Fruit fly (Drosophila melanogaster) whole organism, embryonic: Measurements from ENCODE around the gene CARPB.
A peak's percentile ranks its signal among the peaks of the same experiment; 100 is the strongest.

Source experiments
- CG10321 ChIP-seq: fragments of 200-800 bp; sonication (Bioruptor generic); IDR thresholded peaks from 2 replicates; pipeline ENCODE4 v1.3.6; 2022; ENCODE audit warnings: missing biosample characterization, missing genetic modification characterization
- CG14441 ChIP-seq: fragments of 200-800 bp; sonication (Bioruptor generic); IDR thresholded peaks from 2 replicates; pipeline ENCODE4 v1.3.6; 2022; ENCODE audit warnings: missing biosample characterization, missing genetic modification characterization
- CG17361 ChIP-seq: fragments of 200-800 bp; sonication (Bioruptor generic); IDR thresholded peaks from 3 replicates; pipeline ENCODE4 v1.3.6; 2022; ENCODE audit warnings: missing biosample characterization, missing genetic modification characterization
- CG17802 ChIP-seq: fragments of 200-800 bp; sonication (Bioruptor generic); optimal IDR thresholded peaks from 2 replicates; lab custom pipeline; 2018; ENCODE audit warnings: missing biosample characterization, mild to moderate bottlenecking, missing genetic modification characterization, moderate library complexity
- CG2202 ChIP-seq: fragments of 200-800 bp; sonication (Bioruptor generic); optimal IDR thresholded peaks from 2 replicates; lab custom pipeline; 2018; ENCODE audit warnings: missing biosample characterization, mild to moderate bottlenecking, missing genetic modification characterization
- CG3065 ChIP-seq: fragments of 200-800 bp; sonication (Bioruptor generic); optimal IDR thresholded peaks from 2 replicates; lab custom pipeline; 2016; ENCODE audit warnings: missing biosample characterization, missing genetic modification characterization
- CG3281 ChIP-seq: fragments of 200-800 bp; sonication (Bioruptor generic); optimal IDR thresholded peaks from 3 replicates; lab custom pipeline; 2017; ENCODE audit warnings: missing biosample characterization, mild to moderate bottlenecking, missing genetic modification characterization
- CG4820 ChIP-seq: fragments of 200-800 bp; sonication (Bioruptor generic); optimal IDR thresholded peaks from 3 replicates; lab custom pipeline; 2016; ENCODE audit warnings: missing biosample characterization, missing genetic modification characterization
- CG7271 ChIP-seq: fragments of 200-800 bp; sonication (Bioruptor generic); optimal IDR thresholded peaks from 2 replicates; lab custom pipeline; 2018; ENCODE audit warnings: missing biosample characterization, mild to moderate bottlenecking, missing genetic modification characterization, moderate library complexity
- CG7928 ChIP-seq: fragments of 200-800 bp; sonication (Bioruptor generic); optimal IDR thresholded peaks from 2 replicates; lab custom pipeline; 2017; ENCODE audit warnings: missing biosample characterization, mild to moderate bottlenecking, missing genetic modification characterization
- CG7963 ChIP-seq: fragments of 200-800 bp; sonication (Bioruptor generic); IDR thresholded peaks from 3 replicates; pipeline ENCODE4 v1.3.6; 2022; ENCODE audit warnings: missing biosample characterization, missing genetic modification characterization; ENCODE audit not compliant: partially characterized antibody
- CG9817 ChIP-seq: fragments of 200-800 bp; sonication (Bioruptor generic); optimal IDR thresholded peaks from 2 replicates; lab custom pipeline; 2018; ENCODE audit warnings: missing biosample characterization, mild to moderate bottlenecking, missing genetic modification characterization, moderate library complexity
- Camta ChIP-seq: fragments of 200-800 bp; sonication (Bioruptor generic); optimal IDR thresholded peaks from 2 replicates; lab custom pipeline; 2016; ENCODE audit warnings: missing biosample characterization, missing genetic modification characterization
- Ets97D ChIP-seq: fragments of 200-800 bp; sonication (Bioruptor generic); optimal IDR thresholded peaks from 3 replicates; lab custom pipeline; 2016; ENCODE audit warnings: missing biosample characterization, missing genetic modification characterization
- Fer2 ChIP-seq: fragments of 200-800 bp; sonication (Bioruptor generic); optimal IDR thresholded peaks from 2 replicates; lab custom pipeline; 2018; ENCODE audit warnings: missing biosample characterization, mild to moderate bottlenecking, missing genetic modification characterization, moderate library complexity
- Gug ChIP-seq: fragments of 200-800 bp; sonication (Bioruptor generic); IDR thresholded peaks from 4 replicates; pipeline ENCODE4 v1.3.6; 2022; ENCODE audit warnings: missing biosample characterization, missing genetic modification characterization
- HLH3B ChIP-seq: fragments of 200-800 bp; sonication (Bioruptor generic); IDR thresholded peaks from 2 replicates; pipeline ENCODE4 v1.3.6; 2022; ENCODE audit warnings: missing biosample characterization, missing genetic modification characterization
- Hsf ChIP-seq: fragments of 200-800 bp; sonication (Bioruptor generic); optimal IDR thresholded peaks from 3 replicates; lab custom pipeline; 2016; ENCODE audit warnings: missing biosample characterization, missing genetic modification characterization
- Kr ChIP-seq: fragments of 200-800 bp; sonication (Bioruptor generic); optimal IDR thresholded peaks from 2 replicates; lab custom pipeline; 2017; ENCODE audit warnings: missing biosample characterization, mild to moderate bottlenecking, missing genetic modification characterization
- Lhr ChIP-seq: fragments of 200-800 bp; sonication (Bioruptor generic); optimal IDR thresholded peaks from 3 replicates; lab custom pipeline; 2017; ENCODE audit warnings: mild to moderate bottlenecking, missing biosample characterization, missing genetic modification reagents, missing genetic modification characterization
- Nf-YC ChIP-seq: fragments of 200-800 bp; optimal IDR thresholded peaks from 3 replicates; lab custom pipeline; 2019; ENCODE audit warnings: missing biosample characterization, mild to moderate bottlenecking, missing genetic modification characterization, moderate library complexity
- Scr ChIP-seq: fragments of 200-800 bp; sonication (Bioruptor generic); IDR thresholded peaks from 2 replicates; pipeline ENCODE4 v1.3.6; 2022; ENCODE audit warnings: missing biosample characterization, missing genetic modification characterization; ENCODE audit not compliant: partially characterized antibody
- Ssrp ChIP-seq: fragments of 200-800 bp; sonication (Bioruptor generic); optimal IDR thresholded peaks from 2 replicates; lab custom pipeline; 2018; ENCODE audit warnings: missing biosample characterization, mild to moderate bottlenecking, missing genetic modification characterization, moderate library complexity
- ash1 ChIP-seq: fragments of 200-800 bp; sonication (Bioruptor generic); optimal IDR thresholded peaks from 2 replicates; lab custom pipeline; 2018; ENCODE audit warnings: missing biosample characterization, mild to moderate bottlenecking, missing genetic modification characterization
- bcd ChIP-seq: fragments of 200-800 bp; sonication (Bioruptor generic); optimal IDR thresholded peaks from 2 replicates; lab custom pipeline; 2017; ENCODE audit warnings: missing biosample characterization, mild to moderate bottlenecking, missing genetic modification characterization
- bsh ChIP-seq, 2 experiments: fragments of 200-800 bp; sonication (Bioruptor generic); optimal IDR thresholded peaks; 2 replicates each; lab custom pipeline; 2017 to 2018; ENCODE audit warnings: mild to moderate bottlenecking in 2 of 2, missing biosample characterization in 2 of 2, missing genetic modification characterization in 2 of 2, moderate library complexity in 1 of 2
- chif ChIP-seq, 2 experiments: fragments of 200-800 bp; sonication (Bioruptor generic); optimal IDR thresholded peaks; 3 replicates each; lab custom pipeline; 2016; ENCODE audit warnings: missing biosample characterization in 2 of 2, missing genetic modification characterization in 2 of 2
- chinmo ChIP-seq: fragments of 200-800 bp; sonication (Bioruptor generic); IDR thresholded peaks from 4 replicates; pipeline ENCODE4 v1.3.6; 2022; ENCODE audit warnings: missing biosample characterization, missing genetic modification characterization; ENCODE audit not compliant: partially characterized antibody
- chm ChIP-seq: fragments of 200-800 bp; sonication (Bioruptor generic); IDR thresholded peaks from 2 replicates; pipeline ENCODE4 v1.3.6; 2022; ENCODE audit warnings: missing biosample characterization, missing genetic modification characterization
- crp ChIP-seq, 2 experiments: fragments of 200-800 bp; sonication (Bioruptor generic); optimal IDR thresholded peaks; 2 replicates in 1 of 2; 3 replicates in 1 of 2; lab custom pipeline; 2017; ENCODE audit warnings: missing biosample characterization in 2 of 2, missing genetic modification characterization in 2 of 2, mild to moderate bottlenecking in 1 of 2, moderate library complexity in 1 of 2
- dmrt99B ChIP-seq: fragments of 200-800 bp; sonication (Bioruptor generic); optimal IDR thresholded peaks from 2 replicates; lab custom pipeline; 2018; ENCODE audit warnings: missing biosample characterization, mild to moderate bottlenecking, missing genetic modification characterization, moderate library complexity
- esg ChIP-seq: fragments of 200-800 bp; sonication (Bioruptor generic); conservative IDR thresholded peaks from 2 replicates; pipeline ENCODE4 v1.3.6; 2022; ENCODE audit warnings: missing biosample characterization, missing genetic modification characterization
- ewg ChIP-seq: fragments of 200-800 bp; sonication (Bioruptor generic); optimal IDR thresholded peaks from 3 replicates; lab custom pipeline; 2017; ENCODE audit warnings: mild to moderate bottlenecking, missing biosample characterization, missing genetic modification reagents, missing genetic modification characterization
- fd96Cb ChIP-seq: fragments of 200-800 bp; sonication (Bioruptor generic); optimal IDR thresholded peaks from 2 replicates; lab custom pipeline; 2018; ENCODE audit warnings: missing biosample characterization, mild to moderate bottlenecking, missing genetic modification characterization, moderate library complexity
- fru ChIP-seq: fragments of >200 bp; optimal IDR thresholded peaks from 2 replicates; lab custom pipeline; 2017
- gcm ChIP-seq: fragments of 200-800 bp; sonication (Bioruptor generic); optimal IDR thresholded peaks from 2 replicates; lab custom pipeline; 2019; ENCODE audit warnings: missing biosample characterization, mild to moderate bottlenecking, missing genetic modification characterization, moderate library complexity
- kay ChIP-seq: fragments of 200-800 bp; sonication (Bioruptor generic); optimal IDR thresholded peaks from 2 replicates; lab custom pipeline; 2016; ENCODE audit warnings: missing biosample characterization, missing genetic modification characterization
- luna ChIP-seq: fragments of 200-800 bp; sonication (Bioruptor generic); optimal IDR thresholded peaks from 2 replicates; lab custom pipeline; 2016; ENCODE audit warnings: missing biosample characterization, missing genetic modification characterization
- mam ChIP-seq: fragments of 200-800 bp; sonication (Bioruptor generic); optimal IDR thresholded peaks from 3 replicates; lab custom pipeline; 2016; ENCODE audit warnings: missing biosample characterization, missing genetic modification characterization
- mld ChIP-seq: fragments of 200-800 bp; sonication (Bioruptor generic); IDR thresholded peaks from 3 replicates; pipeline ENCODE4 v1.3.6; 2022; ENCODE audit warnings: missing biosample characterization, missing genetic modification characterization; ENCODE audit not compliant: partially characterized antibody
- nerfin-1 ChIP-seq: fragments of 200-800 bp; sonication (Bioruptor generic); optimal IDR thresholded peaks from 3 replicates; lab custom pipeline; 2019; ENCODE audit warnings: missing biosample characterization, mild to moderate bottlenecking, missing genetic modification characterization, moderate library complexity
- pan ChIP-seq, 4 experiments: fragments of >200 bp in 3 of 4; fragments of 200-800 bp in 1 of 4; sonication (Bioruptor generic) in 1 of 4; optimal IDR thresholded peaks in 3 of 4; IDR thresholded peaks in 1 of 4; 2 replicates each; pipeline versions ENCODE4 v1.3.6 to Lab custom; 2017 to 2022; ENCODE audit warnings: missing biosample characterization in 2 of 4, missing genetic modification characterization in 2 of 4, mixed read lengths in 1 of 4
- prd ChIP-seq, 3 experiments: fragments of >200 bp in 2 of 3; fragments of 200-800 bp in 1 of 3; sonication (Bioruptor generic) in 1 of 3; optimal IDR thresholded peaks in 2 of 3; IDR thresholded peaks in 1 of 3; 2 replicates in 2 of 3; 3 replicates in 1 of 3; pipeline versions ENCODE4 v1.3.6 to Lab custom; 2017 to 2022; ENCODE audit warnings: missing biosample characterization in 1 of 3, missing genetic modification characterization in 1 of 3
- pum ChIP-seq: fragments of 200-800 bp; sonication (Bioruptor generic); optimal IDR thresholded peaks from 2 replicates; lab custom pipeline; 2016; ENCODE audit warnings: missing biosample characterization, missing genetic modification characterization
- ranshi ChIP-seq: fragments of 200-800 bp; sonication (Bioruptor generic); IDR thresholded peaks from 2 replicates; pipeline ENCODE4 v1.3.6; 2022; ENCODE audit warnings: missing biosample characterization, missing genetic modification characterization
- rib ChIP-seq: fragments of 200-800 bp; sonication (Bioruptor generic); IDR thresholded peaks from 2 replicates; pipeline ENCODE4 v1.3.6; 2022; ENCODE audit warnings: missing biosample characterization, missing genetic modification characterization
- sqz ChIP-seq: fragments of 200-800 bp; sonication (Bioruptor generic); optimal IDR thresholded peaks from 3 replicates; lab custom pipeline; 2018; ENCODE audit warnings: missing biosample characterization, mild to moderate bottlenecking, missing genetic modification characterization
- tio ChIP-seq: fragments of 200-800 bp; sonication (Bioruptor generic); optimal IDR thresholded peaks from 2 replicates; lab custom pipeline; 2017; ENCODE audit warnings: missing biosample characterization, missing genetic modification characterization, inconsistent platforms
- tll ChIP-seq, 2 experiments: fragments of 200-800 bp in 1 of 2; fragments of >200 bp in 1 of 2; sonication (Bioruptor generic) in 1 of 2; optimal IDR thresholded peaks; 2 replicates each; lab custom pipeline; 2017 to 2019; ENCODE audit warnings: missing biosample characterization in 2 of 2, missing genetic modification characterization in 2 of 2, mild to moderate bottlenecking in 1 of 2, moderate library complexity in 1 of 2

The CARPB gene

DNA sequence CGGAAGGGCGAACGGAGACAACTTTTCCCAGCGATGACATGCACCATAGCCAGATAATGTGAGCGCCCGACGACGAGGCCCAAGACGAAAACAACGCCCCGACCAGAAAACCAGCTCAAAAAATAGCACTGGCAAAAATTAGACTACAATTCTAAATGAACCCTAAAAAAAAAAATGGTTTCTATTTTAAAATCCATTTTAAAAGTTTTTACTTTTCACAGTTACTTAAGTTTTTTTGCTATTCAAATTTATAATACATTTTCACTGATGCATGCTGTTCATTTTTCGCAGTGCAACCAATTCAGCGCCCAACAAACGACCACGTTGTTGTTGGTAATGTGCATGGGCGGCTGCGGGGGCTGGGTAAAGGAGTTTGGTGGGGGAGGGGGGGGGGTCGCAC lies 4.3 kb downstream of the CARPB start (continued):
- TF ChIP-seq Ets97D, result no peak
- TF ChIP-seq tll (GFP tag; optimal IDR thresholded peaks at IDR 0.05; lab: Kevin White, UChicago), result no peak
- TF ChIP-seq rib (GFP tag; lab: Robert Waterston, UW), result no peak
- no peak for TF ChIP-seq crp (GFP tag; optimal IDR thresholded peaks at IDR 0.05; lab: Kevin White, UChicago)
- no peak for TF ChIP-seq gcm (GFP tag; lab: Kevin White, UChicago)
- TF ChIP-seq pan (optimal IDR thresholded peaks at IDR 0.05; lab: Kevin White, UChicago), result no peak
- no peak for TF ChIP-seq pan (GFP tag; optimal IDR thresholded peaks at IDR 0.05 in 1 of 2, IDR thresholded peaks at IDR 0.05 in 1 of 2)
- TF ChIP-seq CG17802 (tag; lab: Kevin White, UChicago), result no peak
- TF ChIP-seq Nf-YC, result no peak
- no peak for TF ChIP-seq CG3065 (GFP tag; lab: Kevin White, UChicago)
- no peak for TF ChIP-seq tio (GFP tag; lab: Kevin White, UChicago)
- TF ChIP-seq CG4820, result peak; percentile 12
- TF ChIP-seq bcd, result no peak
- no peak for TF ChIP-seq Lhr
- TF ChIP-seq fru (lab: Kevin White, UChicago), result no peak
- no peak for TF ChIP-seq chm (GFP tag; lab: Robert Waterston, UW)
- 0 out of 4 replicates have a peak, but pooled peaks have one; percentile 3 for TF ChIP-seq Gug (GFP tag; lab: Robert Waterston, UW)
- no peak for TF ChIP-seq mld (GFP tag; lab: Robert Waterston, UW)
- peak in 1 of 2 experiments; percentile 2 for TF ChIP-seq chif (GFP tag; optimal IDR thresholded peaks at IDR 0.05; lab: Kevin White, UChicago)
- TF ChIP-seq kay (GFP tag; lab: Kevin White, UChicago), result no peak
- TF ChIP-seq bsh (GFP tag; optimal IDR thresholded peaks at IDR 0.05; lab: Kevin White, UChicago), result peak in 1 of 2 experiments; percentile 54
- no peak for TF ChIP-seq mam (GFP tag; lab: Kevin White, UChicago)
- TF ChIP-seq Ssrp (tag; lab: Kevin White, UChicago), result no peak
- no peak for TF ChIP-seq CG14441 (GFP tag; lab: Robert Waterston, UW)
- no peak for TF ChIP-seq ranshi (GFP tag; lab: Robert Waterston, UW)
- no peak for TF ChIP-seq CG10321 (GFP tag; lab: Robert Waterston, UW)
- no peak for TF ChIP-seq CG17361 (GFP tag; lab: Robert Waterston, UW)
- no peak for TF ChIP-seq Kr (GFP tag; lab: Kevin White, UChicago)
- no peak for TF ChIP-seq CG2202
- no peak for TF ChIP-seq ash1 (GFP tag; lab: Kevin White, UChicago)
- no peak for TF ChIP-seq CG7963
- no peak for TF ChIP-seq sqz (GFP tag; lab: Kevin White, UChicago)
- no peak for TF ChIP-seq Camta (GFP tag; lab: Kevin White, UChicago)
- no peak for TF ChIP-seq CG7928 (GFP tag; lab: Kevin White, UChicago)
- TF ChIP-seq ewg, result peak; percentile 27
- no peak for TF ChIP-seq CG3281 (GFP tag; lab: Kevin White, UChicago)
- TF ChIP-seq pum (GFP tag; lab: Kevin White, UChicago), result no peak
- no peak for TF ChIP-seq Hsf (GFP tag; lab: Kevin White, UChicago)
- peak; percentile 21 for TF ChIP-seq fd96Cb (tag; lab: Kevin White, UChicago)
- TF ChIP-seq dmrt99B, result peak; percentile 31
- no peak for TF ChIP-seq prd (optimal IDR thresholded peaks at IDR 0.05; lab: Kevin White, UChicago)
- TF ChIP-seq prd (GFP tag; IDR thresholded peaks at IDR 0.05; lab: Robert Waterston, UW), result peak; percentile 41; the same call in 2 of the 3 replicates
- TF ChIP-seq HLH3B (GFP tag; lab: Robert Waterston, UW), result no peak
- no peak for TF ChIP-seq CG9817 (tag; lab: Kevin White, UChicago)
- no peak for TF ChIP-seq Fer2 (tag; lab: Kevin White, UChicago)
- no peak for TF ChIP-seq luna (GFP tag; lab: Kevin White, UChicago)
- no peak for TF ChIP-seq CG7271 (tag; lab: Kevin White, UChicago)
- no peak for TF ChIP-seq Scr (GFP tag; lab: Robert Waterston, UW)
- no peak for TF ChIP-seq chinmo (GFP tag; lab: Robert Waterston, UW)
- TF ChIP-seq nerfin-1 (tag; lab: Kevin White, UChicago), result no peak
- no peak for TF ChIP-seq esg (GFP tag; lab: Robert Waterston, UW)
